Worm (Caenorhabditis elegans) whole organism, early embryonic: Measurements from ENCODE around the gene F42G4.7.
"Not testable (repeated sequence)": the region's sequence is repeated elsewhere in the genome, so short reads cannot be mapped to it uniquely, and the experiment has no call there.

Experiments used
- B0310.2 ChIP-seq: sonication (generic microtip); optimal IDR thresholded peaks from 2 replicates; lab custom pipeline; 2016; ENCODE audit warnings: mild to moderate bottlenecking, missing genetic modification characterization, missing compliant biosample characterization
- F13C5.2 ChIP-seq: sonication (generic microtip); optimal IDR thresholded peaks from 2 replicates; lab custom pipeline; 2017; ENCODE audit warnings: mild to moderate bottlenecking, missing genetic modification characterization, inconsistent platforms, missing compliant biosample characterization
- aly-1 ChIP-seq: sonication (generic microtip); optimal IDR thresholded peaks from 2 replicates; lab custom pipeline; 2016; ENCODE audit warnings: missing genetic modification characterization, missing compliant biosample characterization
- ama-1 ChIP-seq: fragments of 150-350 bp; optimal IDR thresholded peaks from 2 replicates; lab custom pipeline; 2014
- ceh-13 ChIP-seq: fragments of 200-800 bp; sonication (Bioruptor generic); optimal IDR thresholded peaks from 2 replicates; lab custom pipeline; 2018; ENCODE audit warnings: mild to moderate bottlenecking, missing genetic modification characterization, missing compliant biosample characterization
- ceh-36 ChIP-seq: sonication (generic microtip); optimal IDR thresholded peaks from 2 replicates; lab custom pipeline; 2016; ENCODE audit warnings: missing genetic modification characterization, inconsistent platforms, missing compliant biosample characterization
- ets-7 ChIP-seq: sonication (generic microtip); optimal IDR thresholded peaks from 2 replicates; lab custom pipeline; 2016; ENCODE audit warnings: missing genotype, missing genetic modification characterization, missing compliant biosample characterization
- flt-1 ChIP-seq: fragments of 200-800 bp; sonication (Bioruptor generic); IDR thresholded peaks from 2 replicates; pipeline ENCODE4 v1.3.6; 2022; ENCODE audit warnings: missing genetic modification characterization, missing compliant biosample characterization
- hmbx-1 ChIP-seq: sonication (generic microtip); optimal IDR thresholded peaks from 2 replicates; lab custom pipeline; 2016; ENCODE audit warnings: mild to moderate bottlenecking, missing genetic modification characterization, missing compliant biosample characterization
- hmg-4 ChIP-seq: fragments of 200-800 bp; sonication (Bioruptor generic); optimal IDR thresholded peaks from 2 replicates; lab custom pipeline; 2018; ENCODE audit warnings: mild to moderate bottlenecking, missing genetic modification characterization, missing compliant biosample characterization
- hnd-1 ChIP-seq: sonication (generic microtip); optimal IDR thresholded peaks from 2 replicates; lab custom pipeline; 2016; ENCODE audit warnings: missing genetic modification characterization, missing compliant biosample characterization
- pes-1 ChIP-seq: fragments of 200-800 bp; sonication (Bioruptor generic); IDR thresholded peaks from 2 replicates; pipeline ENCODE4 v1.3.6; 2022; ENCODE audit warnings: missing genetic modification reagents, missing genetic modification characterization, missing compliant biosample characterization
- scrt-1 ChIP-seq: fragments of 200-800 bp; sonication (Bioruptor generic); IDR thresholded peaks from 2 replicates; pipeline ENCODE4 v1.3.6; 2022; ENCODE audit warnings: missing genetic modification characterization, missing compliant biosample characterization
- sea-1 ChIP-seq: fragments of 200-800 bp; sonication (Bioruptor generic); conservative IDR thresholded peaks from 2 replicates; pipeline ENCODE4 v1.3.6; 2022; ENCODE audit warnings: missing genetic modification characterization, missing compliant biosample characterization
- tbx-11 ChIP-seq: fragments of 200-800 bp; sonication (Bioruptor generic); IDR thresholded peaks from 2 replicates; pipeline ENCODE4 v1.3.6; 2022; ENCODE audit warnings: missing genetic modification characterization, missing compliant biosample characterization
- tbx-37 ChIP-seq: fragments of 200-800 bp; sonication (Bioruptor generic); conservative IDR thresholded peaks from 2 replicates; pipeline ENCODE4 v1.3.6; 2022; ENCODE audit warnings: missing genetic modification reagents, missing genetic modification characterization, missing compliant biosample characterization
- tra-4 ChIP-seq: sonication (generic microtip); optimal IDR thresholded peaks from 2 replicates; lab custom pipeline; 2017; ENCODE audit warnings: missing genetic modification characterization, missing compliant biosample characterization

The F42G4.7 gene

DNA sequence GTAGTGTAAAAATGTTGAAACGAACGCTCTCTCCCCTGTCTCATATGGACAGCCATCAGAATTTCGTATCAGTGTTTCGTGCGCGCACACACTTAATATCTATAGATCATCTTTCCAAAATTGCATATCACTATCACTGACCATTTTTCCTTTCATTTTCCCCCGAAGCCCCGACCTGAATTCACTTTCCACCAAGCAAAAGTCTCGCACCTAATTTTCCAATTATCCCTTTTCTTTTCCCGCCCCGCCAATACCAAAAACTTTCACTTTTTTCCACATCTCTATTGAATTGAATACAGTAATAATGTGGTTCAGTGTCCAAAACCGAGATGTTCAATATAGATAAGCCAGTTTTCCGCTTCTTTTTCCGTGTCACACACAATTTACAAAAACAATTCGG is 6.4 kb upstream of the F42G4.7 start:
- TF ChIP-seq tbx-37 (GFP tag; lab: Robert Waterston, UW) (no peak), ceh-13 (GFP tag; lab: Kevin White, UChicago) (no peak), sea-1 (GFP tag; lab: Robert Waterston, UW) (no peak), B0310.2 (tag; lab: Kevin White, UChicago) (no peak), hmg-4 (GFP tag; lab: Kevin White, UChicago) (no peak), scrt-1 (GFP tag; lab: Robert Waterston, UW) (no peak), ceh-36 (no peak), hmbx-1 (tag; lab: Kevin White, UChicago) (no peak), tra-4 (tag; lab: Kevin White, UChicago) (no peak), flt-1 (GFP tag; lab: Robert Waterston, UW) (no peak), ets-7 (tag; lab: Kevin White, UChicago) (no peak), hnd-1 (tag; lab: Kevin White, UChicago) (no peak), F13C5.2 (tag; lab: Kevin White, UChicago) (no peak), tbx-11 (no peak), ama-1 (lab: Kevin White, UChicago) (no peak), aly-1 (tag; lab: Kevin White, UChicago) (no peak), pes-1 (GFP tag; lab: Robert Waterston, UW) (no peak)

DNA sequence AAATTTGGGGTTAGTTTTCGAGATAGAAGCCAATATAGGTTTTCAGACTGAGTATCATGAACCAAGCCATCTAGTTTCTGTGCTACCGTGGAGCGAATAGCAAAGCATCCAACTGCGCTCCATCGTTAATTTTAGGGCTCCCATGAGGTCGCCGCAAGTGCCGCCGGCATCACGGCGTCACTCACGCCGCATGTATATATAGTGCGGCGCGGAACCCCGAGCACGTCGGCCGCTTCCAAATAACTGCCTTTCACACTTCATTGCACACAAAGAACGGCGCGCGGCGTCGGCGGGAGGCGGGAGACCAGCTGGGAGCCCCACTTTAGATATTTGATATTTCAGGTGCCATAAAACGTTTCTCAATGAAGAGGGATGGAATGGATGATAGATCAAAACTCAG is 3.0 kb upstream of the F42G4.7 start:
- TF ChIP-seq hmg-4 (GFP tag; lab: Kevin White, UChicago) (no peak), B0310.2 (tag; lab: Kevin White, UChicago) (no peak), ama-1 (lab: Kevin White, UChicago) (no peak), hmbx-1 (tag; lab: Kevin White, UChicago) (no peak), flt-1 (GFP tag; lab: Robert Waterston, UW) (no peak), tbx-11 (no peak), ceh-13 (GFP tag; lab: Kevin White, UChicago) (no peak), sea-1 (GFP tag; lab: Robert Waterston, UW) (no peak), hnd-1 (tag; lab: Kevin White, UChicago) (no peak), aly-1 (tag; lab: Kevin White, UChicago) (no peak), tbx-37 (GFP tag; lab: Robert Waterston, UW) (no peak), tra-4 (tag; lab: Kevin White, UChicago) (no peak), scrt-1 (GFP tag; lab: Robert Waterston, UW) (no peak), F13C5.2 (tag; lab: Kevin White, UChicago) (no peak), pes-1 (GFP tag; lab: Robert Waterston, UW) (no peak), ceh-36 (no peak)

DNA sequence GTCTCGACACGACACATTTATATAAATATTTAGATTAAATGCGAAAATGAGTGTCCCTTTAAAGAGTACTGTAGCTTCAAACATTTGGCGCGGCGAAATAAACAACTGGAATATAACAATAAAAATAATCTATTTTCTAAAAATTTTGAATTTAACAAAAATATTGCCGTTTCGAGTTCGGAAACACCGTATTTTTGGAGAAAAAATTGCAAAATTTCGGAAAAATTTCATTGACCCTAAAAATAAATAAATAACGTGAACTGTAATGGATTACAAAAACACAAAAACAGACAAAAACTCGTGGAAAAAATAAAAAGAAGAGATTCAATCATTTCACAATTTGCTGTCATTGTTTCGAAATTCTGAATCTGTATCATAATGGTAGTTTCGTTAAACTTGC is 519 bp upstream of the F42G4.7 start, which contains the start of gene F42G4.2:
F42G4.2 (plus strand) TSS at position 301 of the 400 bp plus-strand sequence.
- TF ChIP-seq ceh-13 (GFP tag; lab: Kevin White, UChicago); flt-1 (GFP tag; lab: Robert Waterston, UW); pes-1 (GFP tag; lab: Robert Waterston, UW): not testable (repeated sequence)

- not testable (repeated sequence) for TF ChIP-seq tbx-11; hmg-4 (GFP tag; lab: Kevin White, UChicago); ets-7 (tag; lab: Kevin White, UChicago)
These were observed 3.5 kb downstream of the F42G4.7 start, which contains the start of gene puf-6 for ce11 chrII:13043433-13044054. puf-6 (minus strand) TSS chrII:13043445.

ce11 chrII:13036717-13037116 is 10.4 kb downstream of the F42G4.7 start, which contains the start of gene F18A11.3:
F18A11.3 (minus strand) TSS chrII:13036841.
- no peak for TF ChIP-seq hmg-4 (GFP tag; lab: Kevin White, UChicago)
- TF ChIP-seq ama-1 (lab: Kevin White, UChicago): no peak
- no peak for TF ChIP-seq sea-1 (GFP tag; lab: Robert Waterston, UW)
- no peak for TF ChIP-seq tbx-11
- TF ChIP-seq tbx-37 (GFP tag; lab: Robert Waterston, UW): no peak
- TF ChIP-seq scrt-1 (GFP tag; lab: Robert Waterston, UW): no peak
- TF ChIP-seq hmbx-1 (tag; lab: Kevin White, UChicago): no peak
- no peak for TF ChIP-seq tra-4 (tag; lab: Kevin White, UChicago)

DNA sequence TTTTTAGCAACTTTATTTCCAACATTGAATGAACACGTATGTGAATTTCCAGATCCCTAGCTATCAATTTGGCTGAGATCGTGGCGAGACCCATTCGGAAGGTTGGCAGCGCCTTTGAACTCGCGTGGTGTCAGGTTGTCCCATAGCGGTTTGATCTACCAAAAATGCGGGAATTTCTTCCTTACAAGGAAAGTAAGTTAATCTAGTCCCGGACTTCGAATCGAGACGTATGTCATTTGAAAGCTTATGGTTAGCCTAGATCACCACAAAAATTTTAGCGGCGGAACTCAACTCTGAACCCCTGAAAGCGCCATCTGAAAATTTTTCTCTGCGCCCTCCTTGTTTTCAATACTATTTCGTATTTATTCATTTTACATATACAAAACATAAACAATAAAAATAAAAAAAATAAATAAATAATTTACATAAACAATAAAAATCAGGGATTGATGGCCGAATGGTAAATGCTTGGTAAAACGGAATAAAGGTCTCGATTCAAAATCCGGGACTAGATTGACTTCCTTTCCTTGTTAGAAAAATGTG is 15.4 kb downstream of the F42G4.7 start, which contains the start of gene F18A11.2:
F18A11.2 (plus strand) TSS at position 51 of the 543 bp plus-strand sequence.
- TF ChIP-seq pes-1 (GFP tag; lab: Robert Waterston, UW); hnd-1 (tag; lab: Kevin White, UChicago); F13C5.2 (tag; lab: Kevin White, UChicago): not testable (repeated sequence)

ce11 chrII:13030567-13031188 is 16.4 kb downstream of the F42G4.7 start:
- TF ChIP-seq tbx-11: no peak
- no peak for TF ChIP-seq ama-1 (lab: Kevin White, UChicago)
- TF ChIP-seq tra-4 (tag; lab: Kevin White, UChicago): no peak
- no peak for TF ChIP-seq scrt-1 (GFP tag; lab: Robert Waterston, UW)
- no peak for TF ChIP-seq hnd-1 (tag; lab: Kevin White, UChicago)
- TF ChIP-seq hmg-4 (GFP tag; lab: Kevin White, UChicago): no peak
- TF ChIP-seq ets-7 (tag; lab: Kevin White, UChicago): no peak
- no peak for TF ChIP-seq pes-1 (GFP tag; lab: Robert Waterston, UW)
- no peak for TF ChIP-seq flt-1 (GFP tag; lab: Robert Waterston, UW)
- TF ChIP-seq sea-1 (GFP tag; lab: Robert Waterston, UW): no peak
- TF ChIP-seq tbx-37 (GFP tag; lab: Robert Waterston, UW): no peak
- no peak for TF ChIP-seq aly-1 (tag; lab: Kevin White, UChicago)
- no peak for TF ChIP-seq ceh-36
- no peak for TF ChIP-seq hmbx-1 (tag; lab: Kevin White, UChicago)
- no peak for TF ChIP-seq F13C5.2 (tag; lab: Kevin White, UChicago)
- TF ChIP-seq B0310.2 (tag; lab: Kevin White, UChicago): no peak
